Fruit fly (Drosophila melanogaster) whole organism, wandering third instar larva: ENCODE data around the gene hay.
A peak's percentile ranks its signal among the peaks of the same experiment; 100 is the strongest.

Experiments used
- Abd-B ChIP-seq: fragments of >200 bp; optimal IDR thresholded peaks from 2 replicates; lab custom pipeline; 2017; ENCODE audit warnings: missing biosample characterization, missing genetic modification characterization
- CG32264 ChIP-seq: fragments of 200-800 bp; sonication (Bioruptor generic); optimal IDR thresholded peaks from 2 replicates; lab custom pipeline; 2016; ENCODE audit warnings: missing biosample characterization, missing genetic modification characterization
- CG9705 ChIP-seq: fragments of 200-800 bp; sonication (Bioruptor generic); optimal IDR thresholded peaks from 2 replicates; lab custom pipeline; 2018; ENCODE audit warnings: missing biosample characterization, mild to moderate bottlenecking, missing genetic modification characterization
- CrebA ChIP-seq: fragments of 200-800 bp; sonication (Bioruptor generic); optimal IDR thresholded peaks from 2 replicates; lab custom pipeline; 2016; ENCODE audit warnings: missing biosample characterization, mild to moderate bottlenecking, missing genetic modification characterization, borderline replicate concordance
- Dfd ChIP-seq: fragments of >200 bp; optimal IDR thresholded peaks from 2 replicates; lab custom pipeline; 2017; ENCODE audit warnings: missing biosample characterization, missing genetic modification characterization
- Dif ChIP-seq: fragments of 200-275, 200-300 bp; sonication (Bioruptor generic); optimal IDR thresholded peaks from 2 replicates; lab custom pipeline; 2018; ENCODE audit warnings: missing biosample characterization, missing genetic modification characterization; ENCODE audit not compliant: partially characterized antibody
- GATAd ChIP-seq: sonication (Bioruptor generic); optimal IDR thresholded peaks from 2 replicates; lab custom pipeline; 2016; ENCODE audit warnings: missing biosample characterization, missing genetic modification characterization
- HLH106 ChIP-seq: fragments of 200-800 bp; optimal IDR thresholded peaks from 3 replicates; lab custom pipeline; 2019; ENCODE audit warnings: missing biosample characterization, mild to moderate bottlenecking, missing genetic modification characterization, moderate library complexity
- Hnf4 ChIP-seq: fragments of 200-800 bp; sonication (Bioruptor generic); optimal IDR thresholded peaks from 2 replicates; lab custom pipeline; 2016; ENCODE audit warnings: missing biosample characterization, mild to moderate bottlenecking, missing genetic modification characterization
- Hr78 ChIP-seq: fragments of >200 bp; optimal IDR thresholded peaks from 2 replicates; lab custom pipeline; 2017; ENCODE audit warnings: missing biosample characterization, missing genetic modification characterization
- Hr83 ChIP-seq: fragments of 200-300 bp; sonication (Bioruptor generic); optimal IDR thresholded peaks from 2 replicates; lab custom pipeline; 2016; ENCODE audit warnings: missing biosample characterization, mild to moderate bottlenecking, missing genetic modification characterization, moderate library complexity; ENCODE audit not compliant: poor library complexity, severe bottlenecking
- Jra ChIP-seq: sonication (Bioruptor generic); optimal IDR thresholded peaks from 2 replicates; lab custom pipeline; 2016; ENCODE audit warnings: missing biosample characterization, missing genetic modification characterization
- Mio ChIP-seq: sonication (Bioruptor generic); optimal IDR thresholded peaks from 2 replicates; lab custom pipeline; 2016; ENCODE audit warnings: missing biosample characterization, missing genetic modification characterization
- Myc ChIP-seq: fragments of >200 bp; optimal IDR thresholded peaks from 2 replicates; lab custom pipeline; 2017
- OdsH ChIP-seq: fragments of 200-800 bp; sonication (Bioruptor generic); optimal IDR thresholded peaks from 2 replicates; lab custom pipeline; 2016; ENCODE audit warnings: missing biosample characterization, mild to moderate bottlenecking, missing genetic modification characterization
- Rel ChIP-seq, 2 experiments: fragments of 200-800 bp; sonication (Bioruptor generic) in 1 of 2; optimal IDR thresholded peaks; 2 replicates in 1 of 2; 3 replicates in 1 of 2; lab custom pipeline; 2016 to 2019; ENCODE audit warnings: mild to moderate bottlenecking in 2 of 2, missing biosample characterization in 2 of 2, missing genetic modification characterization in 2 of 2, moderate library complexity in 1 of 2
- Sp1 ChIP-seq: fragments of 200-800 bp; sonication (Bioruptor generic); optimal IDR thresholded peaks from 3 replicates; lab custom pipeline; 2019; ENCODE audit warnings: missing biosample characterization, mild to moderate bottlenecking, missing genetic modification characterization, moderate library complexity
- Vsx2 ChIP-seq: fragments of 200-300, 225-300 bp; sonication (Bioruptor generic); optimal IDR thresholded peaks from 2 replicates; lab custom pipeline; 2018; ENCODE audit warnings: missing biosample characterization, missing genetic modification characterization; ENCODE audit not compliant: partially characterized antibody
- brk ChIP-seq: fragments of 200-800 bp; sonication (Bioruptor generic); optimal IDR thresholded peaks from 2 replicates; lab custom pipeline; 2016; ENCODE audit warnings: missing biosample characterization, mild to moderate bottlenecking, missing genetic modification characterization
- dl ChIP-seq, 2 experiments: fragments of 175-275, 200-275 bp in 1 of 2; fragments of 200-275 bp in 1 of 2; sonication (Bioruptor generic); optimal IDR thresholded peaks; lab custom pipeline; 2018; ENCODE audit warnings: mild to moderate bottlenecking in 2 of 2, missing biosample characterization in 2 of 2, missing genetic modification characterization in 2 of 2, moderate library complexity in 2 of 2; ENCODE audit not compliant: partially characterized antibody in 2 of 2, insufficient read depth in 1 of 2
- dmrt93B ChIP-seq: fragments of 200-800 bp; sonication (Bioruptor generic); optimal IDR thresholded peaks from 2 replicates; lab custom pipeline; 2018; ENCODE audit warnings: missing biosample characterization, mild to moderate bottlenecking, missing genetic modification characterization
- dsf ChIP-seq: sonication (Bioruptor generic); optimal IDR thresholded peaks from 2 replicates; lab custom pipeline; 2016; ENCODE audit warnings: missing biosample characterization, missing genetic modification characterization, borderline replicate concordance
- ey ChIP-seq: fragments of 200-800 bp; sonication (Bioruptor generic); optimal IDR thresholded peaks from 2 replicates; lab custom pipeline; 2016; ENCODE audit warnings: missing biosample characterization, missing genetic modification characterization
- foxo ChIP-seq, 2 experiments: fragments of 200-800 bp; sonication (Bioruptor generic); optimal IDR thresholded peaks; 2 replicates in 1 of 2; 3 replicates in 1 of 2; lab custom pipeline; 2016 to 2017; ENCODE audit warnings: missing biosample characterization in 2 of 2, missing genetic modification characterization in 2 of 2
- fru ChIP-seq: fragments of 200-800 bp; sonication (Bioruptor generic); optimal IDR thresholded peaks from 3 replicates; lab custom pipeline; 2016; ENCODE audit warnings: missing biosample characterization, mild to moderate bottlenecking, missing genetic modification characterization
- h ChIP-seq: fragments of 200-800 bp; sonication (Bioruptor generic); optimal IDR thresholded peaks from 3 replicates; lab custom pipeline; 2016; ENCODE audit warnings: missing biosample characterization, mild to moderate bottlenecking, missing genetic modification characterization
- jim ChIP-seq: fragments of 175-275, 200-325 bp; sonication (Bioruptor generic); optimal IDR thresholded peaks from 2 replicates; lab custom pipeline; 2016; ENCODE audit warnings: missing biosample characterization, mild to moderate bottlenecking, missing genetic modification characterization
- lola ChIP-seq: fragments of >200 bp; optimal IDR thresholded peaks from 2 replicates; lab custom pipeline; 2017; ENCODE audit warnings: missing biosample characterization, missing genetic modification characterization
- pan ChIP-seq: fragments of >200 bp; optimal IDR thresholded peaks from 2 replicates; lab custom pipeline; 2017
- psq ChIP-seq: fragments of 200-800 bp; sonication (Bioruptor generic); optimal IDR thresholded peaks from 3 replicates; lab custom pipeline; 2017; ENCODE audit warnings: missing biosample characterization, mild to moderate bottlenecking, missing genetic modification characterization, moderate library complexity
- rgr ChIP-seq: fragments of 200-800 bp; sonication (Bioruptor generic); optimal IDR thresholded peaks from 3 replicates; lab custom pipeline; 2016; ENCODE audit warnings: missing biosample characterization, mild to moderate bottlenecking, missing genetic modification characterization
- sage ChIP-seq: fragments of 200-800 bp; sonication (Bioruptor generic); optimal IDR thresholded peaks from 2 replicates; lab custom pipeline; 2016; ENCODE audit warnings: missing biosample characterization, mild to moderate bottlenecking, missing genetic modification characterization
- sv ChIP-seq: fragments of 200-800 bp; sonication (Bioruptor generic); optimal IDR thresholded peaks from 3 replicates; lab custom pipeline; 2016; ENCODE audit warnings: missing biosample characterization, missing genetic modification characterization
- tai ChIP-seq: sonication (Bioruptor generic); optimal IDR thresholded peaks from 2 replicates; lab custom pipeline; 2016; ENCODE audit warnings: missing biosample characterization, missing genetic modification characterization
- usp ChIP-seq: fragments of >200 bp; optimal IDR thresholded peaks from 2 replicates; lab custom pipeline; 2017; ENCODE audit warnings: missing biosample characterization, missing genetic modification characterization
- woc ChIP-seq: sonication (Bioruptor generic); optimal IDR thresholded peaks from 2 replicates; lab custom pipeline; 2016; ENCODE audit warnings: missing biosample characterization, mild to moderate bottlenecking, missing genetic modification characterization

The hay gene

dm6 chr3L:10625499-10625898, 5.4 kb upstream of the hay start, which contains the start of gene CG43127:
Gene CG43127 (minus strand): TSS chr3L:10625599.
- no peak for TF ChIP-seq fru
- no peak for TF ChIP-seq dl (GFP tag; optimal IDR thresholded peaks at IDR 0.05; lab: Kevin White, UChicago; ENCODE audit: insufficient read depth in 1 of 2, partially characterized antibody in 2 of 2)
- no peak for TF ChIP-seq foxo (GFP tag; optimal IDR thresholded peaks at IDR 0.05; lab: Kevin White, UChicago)
- TF ChIP-seq woc = no peak
- no peak for TF ChIP-seq dsf (GFP tag; lab: Kevin White, UChicago)
- no peak for TF ChIP-seq Hr83
- no peak for TF ChIP-seq tai (GFP tag; lab: Kevin White, UChicago)
- TF ChIP-seq, all 38 proteins: peak for 0

DNA sequence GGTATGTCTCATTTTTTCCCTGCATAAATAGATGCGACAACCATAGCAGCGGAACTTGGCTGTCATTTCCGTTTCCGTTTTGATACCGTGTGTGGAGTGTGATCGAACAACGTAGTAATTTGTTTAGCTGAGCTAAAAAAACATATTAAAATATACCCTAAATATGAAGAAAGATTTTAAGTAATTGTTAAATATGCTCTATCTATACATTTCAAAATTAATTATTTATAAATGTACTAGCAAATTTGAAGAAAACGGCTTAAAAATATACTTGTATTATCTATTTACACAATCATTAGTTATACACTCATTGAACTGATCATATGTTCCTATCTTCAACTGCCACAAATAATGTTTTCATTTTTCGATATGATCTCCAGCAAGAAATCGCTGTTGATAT, 4.7 kb upstream of the hay start, which contains the start of gene CG34238:
Gene CG34238, plus strand, starts transcription at position 301 of the 400 bp plus-strand sequence.
- TF ChIP-seq Vsx2 (GFP tag; lab: Kevin White, UChicago) (no peak), tai (GFP tag; lab: Kevin White, UChicago) (no peak), dmrt93B (GFP tag; lab: Kevin White, UChicago) (no peak), Rel (GFP tag; optimal IDR thresholded peaks at IDR 0.05; lab: Kevin White, UChicago) (no peak), Rel (tag; optimal IDR thresholded peaks at IDR 0.05; lab: Kevin White, UChicago) (no peak), dsf (GFP tag; lab: Kevin White, UChicago) (no peak), CrebA (GFP tag; lab: Kevin White, UChicago) (no peak), OdsH (GFP tag; lab: Kevin White, UChicago) (no peak), Hr83 (no peak)

- TF ChIP-seq dsf (GFP tag; lab: Kevin White, UChicago) (no peak), dl (GFP tag; optimal IDR thresholded peaks at IDR 0.05; lab: Kevin White, UChicago; ENCODE audit: insufficient read depth in 1 of 2, partially characterized antibody in 2 of 2) (no peak), usp (no peak), Jra (GFP tag; lab: Kevin White, UChicago) (no peak), CG32264 (GFP tag; lab: Kevin White, UChicago) (no peak), fru (no peak), sage (GFP tag; lab: Kevin White, UChicago) (no peak), lola (GFP tag; lab: Kevin White, UChicago) (no peak), Myc (lab: Kevin White, UChicago) (no peak), CG9705 (GFP tag; lab: Kevin White, UChicago) (no peak), rgr (GFP tag; lab: Kevin White, UChicago) (no peak), pan (lab: Kevin White, UChicago) (no peak), jim (GFP tag; lab: Kevin White, UChicago) (no peak)
- TF ChIP-seq, all 38 proteins: peak for 0
Measured at dm6 chr3L:10628384-10628783, 2.5 kb upstream of the hay start, which contains the start of gene CG14151. Gene CG14151 (minus strand): TSS chr3L:10628484.

- TF ChIP-seq fru = no peak
Measured at dm6 chr3L:10629969-10630368, 910 bp upstream of the hay start, which contains the start of gene CG42536. Gene CG42536 (minus strand): TSS chr3L:10630069.

DNA sequence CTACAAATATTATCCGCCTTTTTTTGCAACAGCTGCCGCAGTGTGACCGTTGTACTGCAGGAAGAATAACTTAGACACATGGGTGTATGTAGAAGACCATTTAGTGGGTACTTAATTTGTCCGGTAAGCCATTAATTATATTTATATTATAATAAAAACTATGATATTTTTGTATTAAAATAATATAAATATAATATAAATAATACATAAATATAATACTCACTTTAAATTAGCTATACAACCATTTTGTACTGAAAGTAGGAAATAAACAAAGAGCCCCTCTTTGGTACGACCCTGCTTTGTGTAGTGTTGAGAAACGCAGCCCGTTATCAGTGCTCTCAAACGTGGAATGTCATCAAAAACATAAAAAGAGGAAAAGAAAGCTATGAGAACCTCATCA, 6.9 kb downstream of the hay start, which contains the start of gene Cnep1r2:
Gene Cnep1r2, plus strand, starts transcription at position 328 of the 400 bp plus-strand sequence.
- TF ChIP-seq lola (GFP tag; lab: Kevin White, UChicago) (no peak), brk (GFP tag; lab: Kevin White, UChicago) (no peak), Sp1 (GFP tag; lab: Kevin White, UChicago) (peak; percentile 97), CG9705 (GFP tag; lab: Kevin White, UChicago) (peak; percentile 93), Hr78 (GFP tag; lab: Kevin White, UChicago) (no peak), Hr83 (peak; percentile 41), h (peak; percentile 83), Dfd (no peak), Dif (GFP tag; lab: Kevin White, UChicago) (no peak), sage (GFP tag; lab: Kevin White, UChicago) (peak; percentile 71), Vsx2 (GFP tag; lab: Kevin White, UChicago) (no peak), GATAd (peak; percentile 54), Jra (GFP tag; lab: Kevin White, UChicago) (peak; percentile 65), Abd-B (GFP tag; lab: Kevin White, UChicago) (no peak), Hnf4 (GFP tag; lab: Kevin White, UChicago) (peak; percentile 83), CrebA (GFP tag; lab: Kevin White, UChicago) (no peak), ey (GFP tag; lab: Kevin White, UChicago) (peak; percentile 74), HLH106 (tag; lab: Kevin White, UChicago) (peak; percentile 99), woc (peak; percentile 77), Myc (lab: Kevin White, UChicago) (no peak), usp (no peak), tai (GFP tag; lab: Kevin White, UChicago) (no peak), CG32264 (GFP tag; lab: Kevin White, UChicago) (peak; percentile 29), psq (GFP tag; lab: Kevin White, UChicago) (peak; percentile 94), dl (GFP tag; optimal IDR thresholded peaks at IDR 0.05; lab: Kevin White, UChicago; ENCODE audit: insufficient read depth in 1 of 2, partially characterized antibody in 2 of 2) (no peak), pan (lab: Kevin White, UChicago) (no peak), fru (peak; percentile 88), OdsH (GFP tag; lab: Kevin White, UChicago) (peak; percentile 88), Mio (GFP tag; lab: Kevin White, UChicago) (peak; percentile 30), rgr (GFP tag; lab: Kevin White, UChicago) (peak; percentile 93), sv (GFP tag; lab: Kevin White, UChicago) (peak; percentile 64), dsf (GFP tag; lab: Kevin White, UChicago) (peak; percentile 66), dmrt93B (GFP tag; lab: Kevin White, UChicago) (peak; percentile 93), jim (GFP tag; lab: Kevin White, UChicago) (no peak), foxo (GFP tag; optimal IDR thresholded peaks at IDR 0.05; lab: Kevin White, UChicago) (peak in 1 of 2 experiments; percentile 93)
